Worm (Caenorhabditis elegans) whole organism, midembryonic: ENCODE results near the gene ect-2.

Source experiments
- flt-1 ChIP-seq: fragments of 200-800 bp; sonication (Bioruptor generic); IDR thresholded peaks from 2 replicates; pipeline ENCODE4 v1.3.6; 2022; ENCODE audit warnings: missing genetic modification characterization, missing compliant biosample characterization
- med-1 ChIP-seq: sonication (generic microtip); optimal IDR thresholded peaks from 2 replicates; lab custom pipeline; 2017; ENCODE audit warnings: missing genetic modification characterization, mild to moderate bottlenecking, missing compliant biosample characterization, antibody characterized with exemption, missing genetic modification reagents; ENCODE audit not compliant: insufficient read depth

- TF ChIP-seq flt-1 (no peak), med-1 (GFP tag; lab: Kevin White, UChicago) (no peak)
Observed at ce11 chrII:10829081-10829480, 45.3 kb upstream of the ect-2 start, which contains the start of gene VM106R.1.
